Worm (Caenorhabditis elegans) whole organism, L4/young adult: ENCODE measurements around the gene srd-43.

ENCODE experiments used
- W03F9.2 ChIP-seq: fragments of 150-350 bp; optimal IDR thresholded peaks from 2 replicates; lab custom pipeline; 2014; ENCODE audit warnings: missing biosample characterization, missing genetic modification characterization
- him-1 ChIP-seq: sonication (generic microtip); optimal IDR thresholded peaks from 2 replicates; lab custom pipeline; 2016; ENCODE audit warnings: missing genotype, missing genetic modification reagents, missing genetic modification characterization, missing compliant biosample characterization

- TF ChIP-seq W03F9.2 (tag; lab: Kevin White, UChicago) = no peak
- TF ChIP-seq him-1 = no peak
These were observed 19.1 kb downstream of the srd-43 start, which contains the start of gene R04D3.2 for ce11 chrX:13286533-13286932.
